Worm (Caenorhabditis elegans) whole organism, L1 larva: Measurements from ENCODE around the gene F49C12.1.

Experiments
- aly-2 ChIP-seq: fragments of 150-350 bp; optimal IDR thresholded peaks from 2 replicates; lab custom pipeline; 2014; ENCODE audit warnings: missing biosample characterization, missing genetic modification characterization
- elt-2 ChIP-seq: sonication (generic microtip); optimal IDR thresholded peaks from 2 replicates; lab custom pipeline; 2016; ENCODE audit warnings: missing genetic modification characterization, mild to moderate bottlenecking, inconsistent platforms, missing compliant biosample characterization, missing genetic modification reagents
- nhr-237 ChIP-seq: fragments of 150-350 bp; optimal IDR thresholded peaks from 2 replicates; lab custom pipeline; 2014; ENCODE audit warnings: missing biosample characterization, missing genetic modification characterization

DNA sequence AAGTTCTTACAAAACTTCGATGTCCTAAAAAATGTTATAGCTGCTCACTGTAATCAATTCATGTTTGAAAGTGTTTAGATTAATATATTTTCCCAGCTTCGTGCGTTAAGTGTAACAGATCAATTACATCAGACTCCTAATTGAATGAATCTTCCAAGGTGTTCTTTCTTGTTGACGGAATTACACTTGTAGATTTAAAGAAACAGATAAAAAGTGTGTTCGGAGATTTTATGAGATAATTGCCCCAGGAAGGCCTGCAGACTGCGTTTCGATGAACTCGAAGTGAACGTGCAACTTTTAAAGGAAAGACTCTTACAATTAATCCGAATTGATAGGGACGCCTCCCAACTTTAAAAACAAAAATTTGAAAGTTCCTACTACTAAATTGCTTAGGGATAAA is 6.5 kb downstream of the F49C12.1 start:
- no peak for TF ChIP-seq aly-2
- no peak for TF ChIP-seq nhr-237 (tag; lab: Kevin White, UChicago)
- TF ChIP-seq elt-2 (tag; lab: Kevin White, UChicago) = no peak
